Worm (Caenorhabditis elegans) whole organism, L2 larva: Measurements from ENCODE around the gene srv-11.
A peak's percentile ranks its signal among the peaks of the same experiment; 100 is the strongest.

Experiments
- F13H6.1 ChIP-seq: sonication (generic microtip); optimal IDR thresholded peaks from 2 replicates; lab custom pipeline; 2016; ENCODE audit warnings: missing genetic modification characterization, missing compliant biosample characterization
- R02D3.7 ChIP-seq: fragments of 150-350 bp; optimal IDR thresholded peaks from 2 replicates; lab custom pipeline; 2014; ENCODE audit warnings: missing biosample characterization, missing genetic modification characterization
- Y55F3AM.14 ChIP-seq: fragments of 200-800 bp; sonication (Bioruptor generic); optimal IDR thresholded peaks from 2 replicates; lab custom pipeline; 2018; ENCODE audit warnings: mild to moderate bottlenecking, missing genetic modification characterization, missing compliant biosample characterization
- ZK546.5 ChIP-seq: sonication (generic microtip); optimal IDR thresholded peaks from 2 replicates; lab custom pipeline; 2017; ENCODE audit warnings: missing biosample characterization, missing genetic modification characterization
- alr-1 ChIP-seq: fragments of 150-350 bp; optimal IDR thresholded peaks from 2 replicates; lab custom pipeline; 2014; ENCODE audit warnings: missing biosample characterization, missing genetic modification characterization
- aly-2 ChIP-seq: fragments of 150-350 bp; optimal IDR thresholded peaks from 2 replicates; lab custom pipeline; 2014; ENCODE audit warnings: missing biosample characterization, missing genetic modification characterization
- ama-1 ChIP-seq: fragments of 150-350 bp; optimal IDR thresholded peaks from 2 replicates; lab custom pipeline; 2018; ENCODE audit warnings: inconsistent platforms
- blmp-1 ChIP-seq: sonication (generic microtip); optimal IDR thresholded peaks from 2 replicates; lab custom pipeline; 2017; ENCODE audit warnings: missing genetic modification characterization, mild to moderate bottlenecking, missing compliant biosample characterization, antibody characterized with exemption, moderate library complexity; ENCODE audit not compliant: insufficient read depth
- crh-2 ChIP-seq: sonication (generic microtip); optimal IDR thresholded peaks from 2 replicates; lab custom pipeline; 2017; ENCODE audit warnings: missing biosample characterization, missing genetic modification characterization
- egl-27 ChIP-seq: sonication (generic microtip); optimal IDR thresholded peaks from 3 replicates; lab custom pipeline; 2017; ENCODE audit warnings: missing biosample characterization, missing genetic modification reagents, missing genetic modification characterization
- elt-1 ChIP-seq: fragments of 150-350 bp; optimal IDR thresholded peaks from 2 replicates; lab custom pipeline; 2014; ENCODE audit warnings: missing biosample characterization, missing genetic modification characterization
- elt-3 ChIP-seq: sonication (generic microtip); optimal IDR thresholded peaks from 2 replicates; lab custom pipeline; 2017; ENCODE audit warnings: missing biosample characterization, missing genetic modification characterization
- fos-1 ChIP-seq: fragments of 150-350 bp; optimal IDR thresholded peaks from 2 replicates; lab custom pipeline; 2014; ENCODE audit warnings: missing biosample characterization, missing genetic modification characterization
- gmeb-1 ChIP-seq: fragments of 150-350 bp; optimal IDR thresholded peaks from 2 replicates; lab custom pipeline; 2014; ENCODE audit warnings: missing biosample characterization, missing genetic modification characterization
- lin-11 ChIP-seq: fragments of 150-350 bp; sonication (generic microtip); optimal IDR thresholded peaks from 2 replicates; lab custom pipeline; 2014; ENCODE audit warnings: missing biosample characterization, missing genetic modification characterization, inconsistent platforms, mixed read lengths
- lin-13 ChIP-seq: fragments of 150-350 bp; optimal IDR thresholded peaks from 2 replicates; lab custom pipeline; 2014; ENCODE audit warnings: missing biosample characterization, missing genetic modification reagents, missing genetic modification characterization
- lsy-2 ChIP-seq, 2 experiments: fragments of 150-350 bp in 1 of 2; sonication (generic microtip) in 1 of 2; optimal IDR thresholded peaks; 2 replicates each; lab custom pipeline; 2014 to 2017; ENCODE audit warnings: missing biosample characterization in 2 of 2, missing genetic modification characterization in 2 of 2
- mdl-1 ChIP-seq, 2 experiments: fragments of 150-350 bp in 1 of 2; sonication (generic microtip) in 1 of 2; optimal IDR thresholded peaks; 2 replicates each; lab custom pipeline; 2017; ENCODE audit warnings: missing biosample characterization in 2 of 2, missing genetic modification characterization in 2 of 2
- nhr-129 ChIP-seq: fragments of 150-350 bp; optimal IDR thresholded peaks from 2 replicates; lab custom pipeline; 2014; ENCODE audit warnings: missing biosample characterization, missing genetic modification characterization
- nhr-21 ChIP-seq: fragments of 150-350 bp; optimal IDR thresholded peaks from 2 replicates; lab custom pipeline; 2014; ENCODE audit warnings: missing biosample characterization, missing genetic modification characterization
- nhr-23 ChIP-seq: fragments of 150-350 bp; optimal IDR thresholded peaks from 2 replicates; lab custom pipeline; 2014; ENCODE audit warnings: missing biosample characterization, missing genetic modification reagents, missing genetic modification characterization
- nhr-25 ChIP-seq: fragments of 150-350 bp; sonication (generic microtip); optimal IDR thresholded peaks from 3 replicates; lab custom pipeline; 2014; ENCODE audit warnings: missing biosample characterization, missing genetic modification characterization
- nhr-6 ChIP-seq: fragments of 150-350 bp; optimal IDR thresholded peaks from 2 replicates; lab custom pipeline; 2014; ENCODE audit warnings: missing biosample characterization, missing genetic modification characterization
- peb-1 ChIP-seq: fragments of 150-350 bp; optimal IDR thresholded peaks from 2 replicates; lab custom pipeline; 2014; ENCODE audit warnings: missing biosample characterization, missing genetic modification characterization
- sem-4 ChIP-seq: fragments of 150-350 bp; optimal IDR thresholded peaks from 2 replicates; lab custom pipeline; 2014; ENCODE audit warnings: missing biosample characterization, missing genetic modification reagents, missing genetic modification characterization
- skn-1 ChIP-seq: sonication (generic microtip); optimal IDR thresholded peaks from 2 replicates; lab custom pipeline; 2017; ENCODE audit warnings: missing biosample characterization, missing genetic modification characterization
- sma-3 ChIP-seq: sonication (generic microtip); optimal IDR thresholded peaks from 2 replicates; lab custom pipeline; 2016; ENCODE audit warnings: missing genetic modification reagents, missing genetic modification characterization, missing compliant biosample characterization
- sma-9 ChIP-seq, 2 experiments: fragments of 150-350 bp in 1 of 2; sonication (generic microtip) in 1 of 2; optimal IDR thresholded peaks; 2 replicates each; lab custom pipeline; 2014 to 2016; ENCODE audit warnings: missing genetic modification characterization in 2 of 2, mild to moderate bottlenecking in 1 of 2, missing biosample characterization in 1 of 2, missing compliant biosample characterization in 1 of 2, missing genetic modification reagents in 1 of 2, moderate library complexity in 1 of 2
- snpc-4 ChIP-seq: fragments of 150-350 bp; optimal IDR thresholded peaks from 2 replicates; lab custom pipeline; 2014; ENCODE audit warnings: missing biosample characterization, missing genetic modification characterization
- unc-39 ChIP-seq: fragments of 150-350 bp; optimal IDR thresholded peaks from 2 replicates; lab custom pipeline; 2014; ENCODE audit warnings: missing biosample characterization, missing genetic modification characterization
- unc-55 ChIP-seq: fragments of 150-350 bp; sonication (generic microtip); optimal IDR thresholded peaks from 3 replicates; lab custom pipeline; 2014; ENCODE audit warnings: missing biosample characterization, missing genetic modification reagents, missing genetic modification characterization
- unc-62 ChIP-seq: fragments of 150-350 bp; optimal IDR thresholded peaks from 2 replicates; lab custom pipeline; 2014; ENCODE audit warnings: missing biosample characterization, missing genetic modification reagents, missing genetic modification characterization
- zag-1 ChIP-seq: fragments of 150-350 bp; optimal IDR thresholded peaks from 2 replicates; lab custom pipeline; 2014; ENCODE audit warnings: missing biosample characterization, missing genetic modification characterization
- ztf-11 ChIP-seq: sonication (generic microtip); optimal IDR thresholded peaks from 2 replicates; lab custom pipeline; 2017; ENCODE audit warnings: missing biosample characterization, missing genetic modification characterization
- ztf-4 ChIP-seq: fragments of 150-350 bp; optimal IDR thresholded peaks from 2 replicates; lab custom pipeline; 2014; ENCODE audit warnings: missing biosample characterization, missing genetic modification characterization

srv-11 gene

DNA sequence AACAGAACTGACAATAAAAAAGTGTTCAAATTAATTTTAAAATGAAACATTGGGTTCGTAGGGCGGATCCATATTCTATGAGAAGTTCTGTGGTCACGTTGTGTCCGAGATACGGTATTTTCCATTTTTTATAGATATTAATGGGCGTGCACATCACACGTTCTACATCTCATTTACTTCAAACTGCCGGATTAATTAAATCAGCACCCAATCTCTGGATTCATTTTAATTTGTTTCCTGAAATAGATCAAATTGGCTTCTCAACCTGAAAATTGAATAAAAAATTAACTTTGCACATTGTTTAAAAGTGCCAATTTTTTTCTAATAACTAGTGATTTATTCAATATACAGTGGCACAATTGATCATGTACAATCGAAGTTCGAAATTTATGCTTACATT, 29.9 kb downstream of the srv-11 start:
- TF ChIP-seq sma-3 (GFP tag; lab: Kevin White, UChicago) (no peak), unc-55 (no peak), elt-3 (tag; lab: Kevin White, UChicago) (no peak), unc-62 (no peak)

DNA sequence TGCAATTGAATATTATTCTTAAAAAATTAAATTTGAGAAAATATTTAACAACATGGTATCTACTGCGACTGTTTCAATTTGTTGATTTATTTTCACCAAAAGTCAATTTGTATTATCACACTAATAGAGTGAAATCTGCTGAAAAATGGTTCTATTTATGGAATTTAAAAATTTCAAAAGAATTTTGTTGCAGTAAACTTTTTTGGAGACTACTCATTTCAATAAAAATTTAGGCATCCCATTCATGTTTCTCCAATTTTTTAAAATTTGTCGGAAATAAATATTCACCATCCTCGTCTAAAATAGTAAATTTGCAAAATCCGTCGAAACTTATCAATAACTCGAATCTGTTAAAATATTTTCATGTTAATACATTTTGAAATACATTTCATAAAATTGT, 35.5 kb downstream of the srv-11 start:
- TF ChIP-seq unc-39, result no peak
- TF ChIP-seq peb-1 (tag; lab: Kevin White, UChicago), result no peak
- no peak for TF ChIP-seq unc-62
- TF ChIP-seq lin-13 (GFP tag; lab: Kevin White, UChicago), result no peak
- TF ChIP-seq nhr-6 (tag; lab: Kevin White, UChicago), result no peak
- no peak for TF ChIP-seq ztf-4 (tag; lab: Kevin White, UChicago)
- no peak for TF ChIP-seq ztf-11

DNA sequence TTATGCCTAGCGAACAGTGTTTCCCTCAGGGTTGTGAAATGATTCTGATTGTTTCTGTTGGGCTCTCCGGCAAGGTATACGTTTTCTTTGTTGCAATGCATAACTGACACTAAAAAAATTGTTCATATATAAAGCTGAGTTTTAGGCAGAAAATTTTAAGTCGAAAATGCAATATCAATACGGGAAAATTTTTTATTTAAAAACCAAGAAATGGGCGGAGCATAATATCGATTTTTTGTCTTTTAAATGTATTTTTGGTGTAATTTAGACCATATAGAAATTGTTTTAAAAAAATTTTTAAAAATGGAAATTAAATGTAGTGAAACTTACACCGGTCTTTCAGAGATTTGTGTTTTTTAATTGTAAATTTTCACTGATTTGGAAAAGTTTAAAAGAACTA, 36.9 kb downstream of the srv-11 start, which contains the start of gene Y105C5B.1413:
Gene Y105C5B.1413, minus strand, starts transcription at position 101 of the 400 bp plus-strand sequence.
- TF ChIP-seq zag-1 (tag; lab: Kevin White, UChicago), result no peak
- TF ChIP-seq lsy-2 (tag; optimal IDR thresholded peaks at IDR 0.05; lab: Kevin White, UChicago), result no peak
- no peak for TF ChIP-seq sma-3 (GFP tag; lab: Kevin White, UChicago)

DNA sequence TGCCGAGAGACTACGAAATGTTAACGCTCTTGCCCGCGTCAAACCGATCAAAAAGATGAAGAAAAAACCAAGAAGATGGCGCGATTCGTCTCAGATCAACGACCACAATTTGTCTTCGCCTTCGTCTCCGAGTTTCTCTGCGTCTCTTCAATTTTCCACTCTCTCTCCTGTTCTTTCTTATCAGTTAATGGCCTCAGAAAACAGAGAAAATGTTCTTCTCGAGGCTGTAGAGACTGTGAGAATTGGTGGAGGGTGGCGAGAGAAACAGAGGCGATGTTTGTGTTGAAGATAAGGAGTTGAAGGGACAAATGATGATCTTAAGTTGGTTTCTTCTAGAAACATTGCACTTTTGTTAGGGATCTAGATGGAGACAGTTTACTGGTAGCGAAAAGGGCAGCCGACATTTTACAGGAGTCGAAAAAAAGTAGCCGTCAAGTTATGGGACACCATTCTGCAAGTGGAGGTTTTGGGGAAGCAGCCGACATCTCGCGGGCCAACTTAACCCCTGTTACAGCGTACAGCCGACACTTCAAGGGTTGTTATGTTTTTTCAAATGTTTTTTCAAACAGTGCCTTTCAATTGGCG, 40.5 kb downstream of the srv-11 start:
- TF ChIP-seq elt-3 (tag; lab: Kevin White, UChicago) (no peak), lin-13 (GFP tag; lab: Kevin White, UChicago) (peak; percentile 46), fos-1 (tag; lab: Kevin White, UChicago) (peak; percentile 78), snpc-4 (peak; percentile 88), nhr-23 (tag; lab: Kevin White, UChicago) (no peak), sma-9 (GFP tag; optimal IDR thresholded peaks at IDR 0.05; lab: Kevin White, UChicago) (peak; percentile 94), sma-9 (tag; optimal IDR thresholded peaks at IDR 0.05; lab: Kevin White, UChicago) (no peak), lin-11 (tag; lab: Kevin White, UChicago) (no peak), ama-1 (lab: Kevin White, UChicago) (no peak), egl-27 (tag; lab: Kevin White, UChicago) (peak; percentile 82), sma-3 (GFP tag; lab: Kevin White, UChicago) (peak; percentile 94), F13H6.1 (peak; percentile 83), mdl-1 (tag; optimal IDR thresholded peaks at IDR 0.05; lab: Kevin White, UChicago) (peak in 1 of 2 experiments; percentile 52), R02D3.7 (tag; lab: Kevin White, UChicago) (no peak), blmp-1 (tag; lab: Kevin White, UChicago) (peak; percentile 58), nhr-21 (tag; lab: Kevin White, UChicago) (peak; percentile 89), Y55F3AM.14 (GFP tag; lab: Kevin White, UChicago) (peak; percentile 49), gmeb-1 (tag; lab: Kevin White, UChicago) (peak; percentile 79), nhr-129 (peak; percentile 84), nhr-25 (tag; lab: Kevin White, UChicago) (peak; percentile 69), sem-4 (peak; percentile 60), skn-1 (tag; lab: Kevin White, UChicago) (no peak), crh-2 (tag; lab: Kevin White, UChicago) (peak; percentile 90), ZK546.5 (tag; lab: Kevin White, UChicago) (no peak), aly-2 (no peak)

DNA sequence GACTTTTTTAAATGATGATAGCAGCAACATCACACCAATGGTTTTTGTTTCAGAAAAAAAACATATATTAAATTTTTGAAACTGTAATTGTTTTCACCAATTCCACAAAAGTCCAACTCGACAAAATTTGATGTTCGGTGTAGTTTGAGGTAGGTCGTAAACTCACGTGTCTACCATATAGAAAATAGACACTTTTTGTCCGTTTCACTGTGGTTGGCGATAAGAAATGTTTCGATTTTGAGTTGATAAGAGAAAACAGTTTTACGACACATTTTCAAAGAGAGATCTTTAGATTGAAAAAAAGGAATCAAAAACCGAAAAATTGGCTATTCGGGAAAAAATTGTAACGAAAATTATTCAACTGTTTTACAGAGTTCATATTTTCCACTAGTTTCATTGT, 43.0 kb downstream of the srv-11 start:
- TF ChIP-seq elt-3 (tag; lab: Kevin White, UChicago), result no peak
- no peak for TF ChIP-seq F13H6.1
- peak; percentile 78 for TF ChIP-seq sma-9 (GFP tag; optimal IDR thresholded peaks at IDR 0.05; lab: Kevin White, UChicago)
- TF ChIP-seq sma-9 (tag; optimal IDR thresholded peaks at IDR 0.05; lab: Kevin White, UChicago), result no peak
- TF ChIP-seq elt-1 (tag; lab: Kevin White, UChicago), result no peak
- no peak for TF ChIP-seq egl-27 (tag; lab: Kevin White, UChicago)
- TF ChIP-seq R02D3.7 (tag; lab: Kevin White, UChicago), result no peak
- peak; percentile 53 for TF ChIP-seq crh-2 (tag; lab: Kevin White, UChicago)
- TF ChIP-seq alr-1, result no peak
- TF ChIP-seq fos-1 (tag; lab: Kevin White, UChicago), result peak; percentile 63
